Fruit fly (Drosophila melanogaster) whole organism, adult: ENCODE results near the gene CG7006.
A peak's percentile ranks its signal among the peaks of the same experiment; 100 is the strongest.

Experiments used
- CG11617 ChIP-seq: fragments of 200-800 bp; sonication (Bioruptor generic); optimal IDR thresholded peaks from 2 replicates; lab custom pipeline; 2017; ENCODE audit warnings: mild to moderate bottlenecking, missing biosample characterization, missing genetic modification reagents, missing genetic modification characterization
- CG12768 ChIP-seq: fragments of 200-800 bp; sonication (Bioruptor generic); optimal IDR thresholded peaks from 2 replicates; lab custom pipeline; 2017; ENCODE audit warnings: missing biosample characterization, missing genetic modification characterization, mild to moderate bottlenecking, moderate library complexity, missing genetic modification reagents
- CG14711 ChIP-seq: fragments of 200-800 bp; sonication (Bioruptor generic); optimal IDR thresholded peaks from 2 replicates; lab custom pipeline; 2018; ENCODE audit warnings: missing biosample characterization, mild to moderate bottlenecking, missing genetic modification characterization, moderate library complexity
- CG1620 ChIP-seq: fragments of 200-800 bp; sonication (Bioruptor generic); optimal IDR thresholded peaks from 2 replicates; lab custom pipeline; 2016; ENCODE audit warnings: missing biosample characterization, missing genetic modification characterization
- CG33017 ChIP-seq: fragments of 200-800 bp; sonication (Bioruptor generic); optimal IDR thresholded peaks from 2 replicates; lab custom pipeline; 2018; ENCODE audit warnings: missing biosample characterization, mild to moderate bottlenecking, missing genetic modification characterization, moderate library complexity
- CG7045 ChIP-seq: fragments of 200-800 bp; sonication (Bioruptor generic); optimal IDR thresholded peaks from 2 replicates; lab custom pipeline; 2017; ENCODE audit warnings: missing biosample characterization, mild to moderate bottlenecking, missing genetic modification characterization
- CG7101 ChIP-seq: fragments of 200-800 bp; sonication (Bioruptor generic); optimal IDR thresholded peaks from 2 replicates; lab custom pipeline; 2018; ENCODE audit warnings: missing biosample characterization, mild to moderate bottlenecking, missing genetic modification characterization, moderate library complexity
- Clk ChIP-seq: fragments of 200-800 bp; sonication (Bioruptor generic); optimal IDR thresholded peaks from 2 replicates; lab custom pipeline; 2017; ENCODE audit warnings: missing biosample characterization, missing genetic modification characterization
- Crg-1 ChIP-seq: fragments of 200-800 bp; sonication (Bioruptor generic); optimal IDR thresholded peaks from 2 replicates; lab custom pipeline; 2016; ENCODE audit warnings: missing biosample characterization, missing genetic modification characterization
- Hr96 ChIP-seq: fragments of 200-800 bp; sonication (Bioruptor generic); optimal IDR thresholded peaks from 2 replicates; lab custom pipeline; 2016; ENCODE audit warnings: missing biosample characterization, missing genetic modification characterization
- Mnt ChIP-seq: fragments of 200-800 bp; sonication (Bioruptor generic); optimal IDR thresholded peaks from 2 replicates; lab custom pipeline; 2016; ENCODE audit warnings: missing biosample characterization, mild to moderate bottlenecking, missing genetic modification characterization
- bab1 ChIP-seq: fragments of 200-800 bp; sonication (Bioruptor generic); optimal IDR thresholded peaks from 3 replicates; lab custom pipeline; 2019; ENCODE audit warnings: missing biosample characterization, mild to moderate bottlenecking, missing genetic modification characterization, moderate library complexity
- cic ChIP-seq: fragments of 200-800 bp; sonication (Bioruptor generic); optimal IDR thresholded peaks from 2 replicates; lab custom pipeline; 2017; ENCODE audit warnings: missing biosample characterization, mild to moderate bottlenecking, missing genetic modification characterization, moderate library complexity
- cnc ChIP-seq, 2 experiments: fragments of >200 bp; optimal IDR thresholded peaks; 2 replicates each; lab custom pipeline; 2017
- kay ChIP-seq: fragments of 200-800 bp; sonication (Bioruptor generic); peaks from one replicate; lab custom pipeline; 2016; ENCODE audit warnings: missing biosample characterization, missing genetic modification characterization, borderline replicate concordance
- ovo ChIP-seq: fragments of 200-800 bp; sonication (Bioruptor generic); optimal IDR thresholded peaks from 2 replicates; lab custom pipeline; 2016; ENCODE audit warnings: missing biosample characterization, missing genetic modification characterization
- pad ChIP-seq: fragments of 200-800 bp; sonication (Bioruptor generic); optimal IDR thresholded peaks from 3 replicates; lab custom pipeline; 2017; ENCODE audit warnings: missing biosample characterization, missing genetic modification characterization, mild to moderate bottlenecking, moderate library complexity, missing genetic modification reagents
- tj ChIP-seq: fragments of 200-800 bp; sonication (Bioruptor generic); optimal IDR thresholded peaks from 3 replicates; lab custom pipeline; 2017; ENCODE audit warnings: missing biosample characterization, mild to moderate bottlenecking, missing genetic modification characterization, moderate library complexity
- toe ChIP-seq: fragments of 200-800 bp; sonication (Bioruptor generic); optimal IDR thresholded peaks from 2 replicates; lab custom pipeline; 2016; ENCODE audit warnings: missing biosample characterization, missing genetic modification characterization

CG7006 gene

DNA sequence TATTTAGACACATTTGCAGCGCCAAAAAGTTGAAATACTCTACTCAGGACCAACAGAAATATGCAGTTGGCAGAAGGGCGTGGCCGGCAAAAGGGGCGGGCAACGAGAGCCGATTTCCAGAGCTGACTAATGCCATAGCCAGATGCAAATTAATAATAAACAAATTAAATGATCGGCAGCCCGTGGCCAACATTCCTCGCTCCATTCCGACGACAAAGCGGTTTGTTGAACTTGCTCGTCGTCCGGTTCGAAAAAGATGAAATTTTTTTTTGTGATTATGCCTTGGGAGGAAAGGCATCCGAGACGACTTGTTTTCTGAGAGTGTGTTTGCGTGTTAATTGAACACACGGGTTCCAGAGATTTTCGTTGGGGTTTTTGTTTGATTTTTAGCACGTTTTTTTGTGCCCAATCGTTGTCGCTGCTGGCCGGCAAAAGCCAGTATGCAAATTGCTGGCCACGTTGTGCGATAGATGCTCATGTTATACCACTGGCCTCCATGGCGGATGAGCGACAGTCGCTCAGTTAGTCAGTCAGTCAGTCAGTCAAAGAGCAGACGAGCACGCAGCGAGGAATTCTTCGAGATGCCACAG lies 39.0 kb downstream of the CG7006 start:
- TF ChIP-seq CG14711 = no peak
- TF ChIP-seq toe = no peak

DNA sequence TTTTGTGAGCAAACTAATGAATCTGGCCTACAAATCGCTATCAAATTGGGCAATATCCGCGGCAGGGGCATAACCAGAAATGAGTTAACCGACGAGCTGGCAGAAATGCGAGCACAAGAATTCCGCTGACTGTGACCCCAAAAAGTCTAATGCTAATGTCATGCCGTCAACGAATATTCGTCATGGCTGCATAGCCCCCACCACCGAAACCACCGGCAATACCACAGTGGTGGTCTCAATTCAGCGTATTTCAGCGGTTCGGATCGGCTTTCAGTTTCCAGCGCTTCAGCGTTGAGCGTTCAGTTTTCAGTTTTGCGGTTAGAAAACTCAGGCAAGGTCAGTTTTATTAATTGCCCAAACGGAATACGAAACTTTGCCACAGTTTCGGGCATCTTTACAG lies 39.8 kb downstream of the CG7006 start:
- TF ChIP-seq CG14711 = no peak
- peak; percentile 92 for TF ChIP-seq tj (GFP tag; lab: Kevin White, UChicago)
- no peak for TF ChIP-seq CG11617 (GFP tag; lab: Kevin White, UChicago)
- no peak for TF ChIP-seq CG12768 (GFP tag; lab: Kevin White, UChicago)
- TF ChIP-seq ovo (GFP tag; lab: Kevin White, UChicago) = no peak

DNA sequence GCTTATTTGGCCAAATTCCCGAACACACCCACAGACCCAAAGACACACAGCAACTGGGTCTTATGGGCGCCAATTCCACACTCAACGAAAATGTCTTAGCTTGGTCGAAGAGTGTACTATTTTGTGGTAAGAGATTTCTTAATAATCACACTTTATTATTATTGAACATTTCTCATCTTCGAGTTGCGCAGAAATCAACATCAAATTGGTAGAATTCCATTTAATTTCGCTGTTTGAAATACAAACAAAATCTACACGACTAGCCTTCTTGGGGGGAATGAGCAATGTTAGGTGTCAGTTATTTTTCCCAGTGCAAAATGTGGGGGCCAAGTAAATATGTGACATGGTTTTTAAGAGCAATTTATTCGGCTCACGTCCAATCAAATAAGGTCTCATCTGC lies 40.5 kb downstream of the CG7006 start:
- TF ChIP-seq bab1 (GFP tag; lab: Kevin White, UChicago) = no peak
- no peak for TF ChIP-seq Clk (GFP tag; lab: Kevin White, UChicago)
- no peak for TF ChIP-seq CG33017 (tag; lab: Kevin White, UChicago)
- no peak for TF ChIP-seq Crg-1
- no peak for TF ChIP-seq cic
- TF ChIP-seq pad = no peak
- TF ChIP-seq CG12768 (GFP tag; lab: Kevin White, UChicago) = no peak
- no peak for TF ChIP-seq CG7101 (tag; lab: Kevin White, UChicago)
- TF ChIP-seq CG14711 = no peak
- no peak for TF ChIP-seq Mnt (GFP tag; lab: Kevin White, UChicago)
- no peak for TF ChIP-seq kay (GFP tag; lab: Kevin White, UChicago)
- TF ChIP-seq CG11617 (GFP tag; lab: Kevin White, UChicago) = no peak
- TF ChIP-seq tj (GFP tag; lab: Kevin White, UChicago) = no peak
- no peak for TF ChIP-seq cnc (optimal IDR thresholded peaks at IDR 0.05; lab: Kevin White, UChicago)

DNA sequence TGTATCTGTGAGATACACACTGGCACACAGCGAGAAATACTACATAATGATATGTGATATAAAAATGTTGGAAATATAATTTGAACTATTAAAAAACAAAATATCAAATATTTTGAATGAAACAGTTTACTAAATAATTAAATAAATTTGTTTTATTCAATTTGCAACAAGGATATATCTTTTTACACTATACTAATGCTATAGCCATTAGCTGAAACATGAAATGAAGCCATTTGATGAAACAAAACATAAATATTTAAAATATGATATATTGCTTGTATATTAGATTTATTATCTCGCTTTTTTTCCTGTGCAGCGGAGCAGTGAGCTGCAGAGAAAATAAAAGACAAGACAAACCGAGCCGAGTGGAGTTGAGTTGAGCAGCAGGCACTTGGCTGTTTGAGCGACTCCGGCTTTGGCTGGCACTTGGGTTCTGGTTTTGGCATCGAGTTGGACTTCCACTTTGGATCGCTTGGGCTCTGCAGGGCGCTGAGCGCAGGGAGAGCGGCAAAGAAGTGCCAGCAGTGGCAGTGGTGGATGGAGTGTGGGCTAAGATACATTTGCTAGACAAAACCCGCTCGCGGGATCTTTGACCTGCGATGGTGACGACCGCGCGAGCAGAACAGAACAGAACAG lies 43.0 kb downstream of the CG7006 start:
- TF ChIP-seq kay (GFP tag; lab: Kevin White, UChicago) (no peak), toe (no peak), ovo (GFP tag; lab: Kevin White, UChicago) (no peak), CG33017 (tag; lab: Kevin White, UChicago) (no peak), Mnt (GFP tag; lab: Kevin White, UChicago) (no peak), CG11617 (GFP tag; lab: Kevin White, UChicago) (no peak), CG7045 (GFP tag; lab: Kevin White, UChicago) (no peak), CG14711 (no peak), bab1 (GFP tag; lab: Kevin White, UChicago) (no peak), Hr96 (GFP tag; lab: Kevin White, UChicago) (no peak), CG12768 (GFP tag; lab: Kevin White, UChicago) (no peak), pad (no peak)

DNA sequence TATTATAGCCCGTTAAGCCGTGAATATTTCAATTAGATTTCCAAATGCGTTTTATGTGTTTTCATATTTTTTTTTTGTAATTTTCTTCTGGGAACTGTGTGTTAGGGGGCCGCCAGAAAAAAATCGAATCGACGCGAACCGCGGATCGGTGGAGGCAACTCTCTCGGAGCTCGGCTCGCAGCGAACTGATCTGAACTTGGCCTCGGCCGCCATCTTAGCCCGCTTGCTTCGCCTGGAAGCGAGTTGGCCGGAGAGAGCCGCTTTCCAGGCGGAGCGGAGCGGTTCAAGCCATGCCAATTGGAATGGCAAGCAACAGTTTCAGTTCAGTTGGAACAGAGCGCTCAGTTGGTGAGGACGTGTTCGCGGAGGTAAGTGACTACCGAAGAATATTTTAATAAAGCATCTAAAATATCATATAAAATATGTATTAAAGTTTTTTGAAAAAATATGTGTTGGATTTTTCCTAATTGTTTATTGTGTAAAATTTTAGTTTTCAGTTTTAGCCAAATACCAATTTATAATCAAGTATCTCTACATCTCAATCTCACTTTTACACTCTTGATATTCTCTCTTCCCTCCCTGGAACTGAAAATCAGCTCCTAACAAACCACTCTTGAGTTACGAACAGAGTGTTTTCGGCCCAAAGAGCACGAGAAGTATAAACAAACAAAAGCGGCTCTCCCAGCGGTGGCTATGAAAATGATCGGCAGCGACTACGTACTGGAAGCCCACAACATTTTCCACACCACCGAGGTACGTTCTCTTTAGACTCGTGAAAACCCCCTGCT lies 44.2 kb downstream of the CG7006 start, which contains the start of the genes CG31121 and CG11069:
TSS of gene CG31121 (minus strand) at position 187 of the 788 bp plus-strand sequence.
TSS of gene CG11069 (plus strand) at position 324 of the 788 bp plus-strand sequence.
- TF ChIP-seq kay (GFP tag; lab: Kevin White, UChicago) (no peak), tj (GFP tag; lab: Kevin White, UChicago) (peak; percentile 18)

- TF ChIP-seq CG1620 = no peak
Observed at dm6 chr3R:24900816-24901215, 50.4 kb downstream of the CG7006 start, which contains the start of gene CG10845. Gene CG10845 (plus strand): TSS chr3R:24901116.
